Worm (Caenorhabditis elegans): ENCODE results near the gene sta-2.

DNA sequence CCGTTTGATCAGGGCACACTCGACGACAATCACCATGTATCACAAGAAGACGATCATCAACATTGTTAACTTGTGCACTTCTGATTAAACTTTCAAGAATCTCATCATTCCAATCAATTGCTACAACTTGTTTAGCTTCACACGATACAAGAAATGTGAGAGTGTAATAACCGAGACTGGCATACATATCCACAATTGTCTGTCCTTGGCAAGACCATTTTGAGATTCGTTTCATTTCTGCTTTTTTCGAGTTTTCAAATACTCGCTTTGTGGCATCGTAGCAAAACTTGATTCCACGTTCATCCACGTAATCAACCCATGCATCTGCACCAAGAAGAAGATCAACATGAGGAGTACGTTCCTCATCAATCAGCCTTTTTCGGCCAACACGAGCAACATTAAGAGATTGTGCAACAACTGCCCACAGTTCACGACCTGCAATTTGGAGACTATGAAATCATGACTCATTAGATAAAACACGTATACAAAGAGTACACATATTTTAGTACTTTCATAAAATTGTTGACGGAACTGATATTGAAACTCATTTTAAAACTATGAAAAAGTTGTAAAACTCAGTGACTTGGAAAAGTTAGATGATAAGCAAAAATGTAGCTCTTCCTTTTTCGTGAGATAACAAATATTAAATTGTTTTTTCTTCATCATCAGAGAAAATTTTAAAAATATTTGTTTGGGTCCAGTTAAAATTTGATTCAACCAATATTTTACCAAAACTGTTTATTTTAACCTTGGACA lies 28.4 kb upstream of the sta-2 start:
- TF ChIP-seq nfya-1 (tag; optimal IDR thresholded peaks at IDR 0.05; ENCODE audit: insufficient read depth) (no peak), unc-62 (GFP tag; optimal IDR thresholded peaks at IDR 0.05) (no peak), tbx-2 (tag; optimal IDR thresholded peaks at IDR 0.05) (no peak), ceh-9 (tag; optimal IDR thresholded peaks at IDR 0.05) (no peak), aly-2 (tag; optimal IDR thresholded peaks at IDR 0.05) (no peak), pha-4 (tag; optimal IDR thresholded peaks at IDR 0.05) (no peak), mdl-1 (tag; optimal IDR thresholded peaks at IDR 0.05) (no peak), nhr-25 (tag; optimal IDR thresholded peaks at IDR 0.05) (no peak), lin-15B (tag; optimal IDR thresholded peaks at IDR 0.05) (no peak), ztf-11 (tag; optimal IDR thresholded peaks at IDR 0.05) (no peak), skn-1 (tag; optimal IDR thresholded peaks at IDR 0.05) (no peak), nhr-77 (tag; optimal IDR thresholded peaks at IDR 0.05) (no peak)
